Worm (Caenorhabditis elegans): ENCODE measurements around the gene osm-5.

Gene osm-5

DNA sequence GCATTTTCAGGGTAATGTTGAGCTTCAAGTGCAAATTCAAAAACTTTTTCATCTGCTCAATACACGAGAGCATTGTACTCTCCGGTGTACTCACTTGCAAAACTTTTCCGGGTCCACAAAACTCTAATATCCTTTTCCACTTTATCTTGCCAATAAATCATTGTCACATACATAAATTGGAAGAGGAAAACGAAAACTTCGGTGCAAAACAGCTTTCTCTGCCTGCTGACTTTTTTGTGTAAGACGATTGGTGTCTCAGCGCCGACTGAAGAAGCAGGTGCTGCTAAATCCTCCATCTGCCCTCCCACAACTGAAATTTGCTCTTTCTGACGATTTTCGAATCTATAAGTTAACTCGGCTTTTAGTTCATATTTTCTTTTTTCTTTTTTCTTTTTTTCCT, 8.6 kb upstream of the osm-5 start:
- TF ChIP-seq daf-16 (GFP tag; optimal IDR thresholded peaks at IDR 0.05) (no peak), daf-16 (tag; optimal IDR thresholded peaks at IDR 0.05) (no peak), hlh-30 (tag; optimal IDR thresholded peaks at IDR 0.05; ENCODE audit: insufficient read depth) (no peak), hlh-11 (tag; optimal IDR thresholded peaks at IDR 0.05) (no peak), daf-8 (GFP tag; IDR thresholded peaks at IDR 0.05) (no peak), vab-7 (GFP tag; IDR thresholded peaks at IDR 0.05) (no peak), nhr-42 (GFP tag; IDR thresholded peaks at IDR 0.05) (no peak), attf-4 (tag; optimal IDR thresholded peaks at IDR 0.05) (no peak), ceh-62 (tag; optimal IDR thresholded peaks at IDR 0.05) (no peak), nhr-111 (GFP tag; optimal IDR thresholded peaks at IDR 0.05) (no peak), nhr-11 (tag; optimal IDR thresholded peaks at IDR 0.05) (no peak), dpl-1 (GFP tag; optimal IDR thresholded peaks at IDR 0.05) (no peak)

DNA sequence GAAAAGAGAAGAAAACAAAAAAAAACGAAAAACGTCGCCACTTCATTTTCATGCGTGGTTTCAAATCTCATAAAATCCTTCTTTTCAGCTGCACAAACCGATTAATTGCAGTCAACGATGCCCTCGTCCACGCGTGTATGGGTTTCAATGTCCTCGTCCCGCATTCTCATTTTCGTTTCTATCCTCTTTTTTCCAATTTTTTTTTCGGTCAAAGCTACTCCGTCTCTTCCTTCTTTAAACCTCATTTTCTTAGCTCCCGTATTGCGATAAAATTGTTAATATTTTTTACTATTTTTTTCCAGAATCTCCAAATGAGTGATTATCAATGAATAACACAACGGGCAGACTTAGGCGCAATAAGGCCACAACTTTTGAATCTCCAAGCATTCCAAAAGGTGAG, 7.9 kb upstream of the osm-5 start, which contains the start of gene aakg-3:
TSS of gene aakg-3 (plus strand) at position 301 of the 400 bp plus-strand sequence.
- TF ChIP-seq aha-1 (tag) (peak; percentile 75), ZK546.5 (tag; optimal IDR thresholded peaks at IDR 0.05) (no peak)

DNA sequence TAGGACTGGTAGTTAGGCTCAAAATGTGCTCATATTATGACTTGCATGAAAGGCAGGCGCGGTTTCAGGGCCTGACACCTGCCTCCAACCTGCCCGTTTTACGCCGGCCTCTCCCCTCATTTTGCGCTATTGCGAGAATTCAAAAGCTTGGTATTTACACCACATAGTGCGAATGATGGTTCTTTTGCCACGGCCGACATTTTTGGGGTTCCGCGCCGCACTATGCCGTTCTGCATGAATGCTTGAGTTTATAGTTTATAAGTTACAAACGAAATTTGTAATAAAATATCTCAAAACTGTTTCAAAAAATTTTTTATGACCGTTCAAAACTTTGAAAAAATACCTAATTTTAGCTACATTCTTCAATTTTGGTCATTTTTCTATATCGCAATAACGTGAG, 6.0 kb upstream of the osm-5 start:
- no peak for TF ChIP-seq nhr-41 (GFP tag; IDR thresholded peaks at IDR 0.05)

DNA sequence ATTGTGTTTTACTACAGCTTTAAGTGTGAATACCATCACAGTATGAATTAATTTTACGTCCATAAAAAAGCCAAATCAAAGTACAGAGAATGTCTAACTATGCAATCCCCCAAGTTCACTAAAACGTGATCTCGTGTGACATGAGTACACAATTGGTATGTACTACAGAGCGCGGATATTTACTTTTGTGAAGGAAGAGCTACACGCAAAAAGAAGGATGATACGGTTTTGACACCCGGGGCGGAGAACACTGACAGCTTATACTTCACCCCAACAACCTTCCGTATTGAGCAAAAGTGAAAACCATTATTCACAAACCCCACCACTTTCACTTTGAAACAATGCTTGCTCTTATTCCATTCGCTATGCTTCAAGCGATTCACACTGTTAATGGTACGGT, 2.3 kb upstream of the osm-5 start, which contains the start of gene nspg-5:
TSS of gene nspg-5 (plus strand) at position 301 of the 400 bp plus-strand sequence.
- TF ChIP-seq daf-16 (GFP tag; optimal IDR thresholded peaks at IDR 0.05) (no peak), daf-16 (tag; optimal IDR thresholded peaks at IDR 0.05) (no peak), ceh-28 (tag; optimal IDR thresholded peaks at IDR 0.05) (no peak), arid-1 (GFP tag; conservative IDR thresholded peaks at IDR 0.05) (no peak), daf-8 (GFP tag; IDR thresholded peaks at IDR 0.05) (no peak), aha-1 (tag) (peak; percentile 57)

DNA sequence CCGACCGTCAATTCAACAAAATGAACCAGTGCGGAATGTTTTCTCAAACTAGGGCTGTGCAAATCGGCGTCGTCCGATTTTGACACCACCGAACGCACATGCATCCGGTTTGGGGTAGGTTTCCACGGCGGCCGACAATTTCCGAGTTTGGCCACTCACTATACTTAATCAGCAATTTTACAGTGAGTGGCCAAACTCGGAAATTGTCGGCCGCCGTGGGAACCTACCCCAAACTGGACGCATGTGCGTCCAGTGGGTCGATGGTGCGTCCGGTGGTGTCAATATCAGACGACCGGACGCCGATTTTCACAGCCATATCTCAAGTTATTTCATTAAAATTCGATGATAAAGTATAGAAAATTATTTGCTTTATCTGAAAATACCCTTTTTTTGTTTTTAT, 6.1 kb downstream of the osm-5 start:
- TF ChIP-seq ama-1 (optimal IDR thresholded peaks at IDR 0.05) (no peak), aha-1 (tag) (no peak)

DNA sequence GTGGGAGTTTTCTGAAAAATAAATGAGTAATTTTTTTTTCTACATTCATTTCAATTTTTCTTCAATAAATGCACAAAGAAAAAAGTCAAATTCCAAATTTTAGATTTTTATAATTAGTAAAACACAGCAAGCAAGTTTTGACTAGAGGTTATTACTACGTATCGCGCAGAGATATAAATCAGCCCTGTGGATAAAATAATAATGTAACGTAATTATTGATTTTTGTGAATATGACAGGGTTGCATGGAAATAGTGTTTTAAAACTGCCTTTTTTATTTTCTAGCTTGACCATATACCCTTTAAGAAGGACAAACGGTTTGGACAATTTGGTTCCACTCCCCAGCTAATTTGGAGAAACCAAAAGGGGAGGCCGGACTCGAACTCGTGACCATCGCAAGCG, 12.3 kb downstream of the osm-5 start:
- TF ChIP-seq lsy-2 (tag; optimal IDR thresholded peaks at IDR 0.05) (no peak), cey-2 (tag; optimal IDR thresholded peaks at IDR 0.05; ENCODE audit: borderline replicate concordance, insufficient read depth) (no peak), nhr-76 (tag; optimal IDR thresholded peaks at IDR 0.05) (no peak), ceh-28 (tag; optimal IDR thresholded peaks at IDR 0.05) (peak; percentile 39), Y48G9A.11 (GFP tag; IDR thresholded peaks at IDR 0.05) (no peak), F26F4.8 (GFP tag; conservative IDR thresholded peaks at IDR 0.05) (no peak), mdl-1 (tag; optimal IDR thresholded peaks at IDR 0.05) (no peak), attf-4 (tag; optimal IDR thresholded peaks at IDR 0.05) (no peak), daf-8 (GFP tag; IDR thresholded peaks at IDR 0.05) (no peak), hlh-30 (tag; optimal IDR thresholded peaks at IDR 0.05; ENCODE audit: insufficient read depth) (no peak), nhr-77 (tag; optimal IDR thresholded peaks at IDR 0.05) (peak; percentile 28), fkh-10 (GFP tag; optimal IDR thresholded peaks at IDR 0.05) (no peak), ceh-62 (tag; optimal IDR thresholded peaks at IDR 0.05) (no peak), mxl-3 (GFP tag; optimal IDR thresholded peaks at IDR 0.05) (no peak), mxl-2 (GFP tag; conservative IDR thresholded peaks at IDR 0.05) (no peak), aha-1 (tag) (peak; percentile 68), unc-39 (tag; optimal IDR thresholded peaks at IDR 0.05) (no peak), vab-7 (GFP tag; IDR thresholded peaks at IDR 0.05) (no peak), dmd-9 (GFP tag; IDR thresholded peaks at IDR 0.05) (no peak), T20F7.1 (GFP tag; optimal IDR thresholded peaks at IDR 0.05) (no peak), nhr-42 (GFP tag; IDR thresholded peaks at IDR 0.05) (no peak), dpl-1 (GFP tag; optimal IDR thresholded peaks at IDR 0.05) (no peak), nhr-11 (tag; optimal IDR thresholded peaks at IDR 0.05) (no peak), unc-130 (GFP tag; optimal IDR thresholded peaks at IDR 0.05) (no peak), R02D3.7 (tag; optimal IDR thresholded peaks at IDR 0.05) (no peak), madf-9 (GFP tag; conservative IDR thresholded peaks at IDR 0.05) (0 out of 2 replicates have a peak, but pooled peaks have one; percentile 8)
